Worm (Caenorhabditis elegans): Measurements from ENCODE around the gene ule-5.

Gene ule-5

DNA sequence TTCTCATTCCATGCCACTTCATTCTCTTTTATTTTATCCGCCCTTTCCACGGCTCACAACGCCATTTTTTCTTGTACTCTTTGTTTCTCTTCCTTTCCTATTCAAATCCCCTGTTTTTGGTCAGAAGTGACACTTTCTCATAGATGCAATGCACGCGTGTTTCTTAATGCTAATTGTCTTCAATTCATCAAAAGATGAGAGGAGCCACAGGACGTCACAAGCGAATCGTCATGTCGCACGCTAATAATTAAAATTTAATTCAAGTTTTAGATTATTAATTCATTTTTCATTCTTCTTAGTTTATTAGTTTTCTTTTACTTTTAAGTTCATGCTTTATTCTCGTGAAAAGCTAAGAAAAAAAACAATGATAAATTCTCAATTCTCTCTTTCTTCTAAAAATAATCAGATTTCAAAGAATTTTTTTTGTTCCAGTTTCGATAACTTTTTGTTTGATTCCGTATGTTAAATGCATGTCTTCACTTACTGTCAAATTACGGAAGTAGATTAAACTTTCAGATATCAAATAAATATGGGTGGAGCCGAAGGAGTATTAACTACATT is 37.9 kb downstream of the ule-5 start, which contains the start of gene Y62H9A.14:
TSS of gene Y62H9A.14 (plus strand) at position 511 of the 561 bp plus-strand sequence.
- TF ChIP-seq unc-98 (GFP tag; IDR thresholded peaks at IDR 0.05): no peak
- TF ChIP-seq elt-2 (tag; optimal IDR thresholded peaks at IDR 0.05): no peak
- TF ChIP-seq lin-14 (GFP tag; optimal IDR thresholded peaks at IDR 0.05): peak; percentile 22
- no peak for TF ChIP-seq mep-1 (tag; optimal IDR thresholded peaks at IDR 0.05)
- no peak for TF ChIP-seq tbx-2 (tag; optimal IDR thresholded peaks at IDR 0.05)
- TF ChIP-seq jun-1 (tag; optimal IDR thresholded peaks at IDR 0.05): no peak
- TF ChIP-seq nhr-28 (tag; optimal IDR thresholded peaks at IDR 0.05): no peak
- TF ChIP-seq ceh-8 (GFP tag; optimal IDR thresholded peaks at IDR 0.05): peak; percentile 60
- no peak for TF ChIP-seq efl-3 (GFP tag; optimal IDR thresholded peaks at IDR 0.05)
- no peak for TF ChIP-seq sptf-1 (tag; optimal IDR thresholded peaks at IDR 0.05)
- no peak for TF ChIP-seq mdl-1 (tag; optimal IDR thresholded peaks at IDR 0.05)
- peak; percentile 72 for TF ChIP-seq dsc-1 (tag; optimal IDR thresholded peaks at IDR 0.05)
- TF ChIP-seq nhr-19 (GFP tag; conservative IDR thresholded peaks at IDR 0.05): no peak
- no peak for TF ChIP-seq skn-1 (tag; optimal IDR thresholded peaks at IDR 0.05)

DNA sequence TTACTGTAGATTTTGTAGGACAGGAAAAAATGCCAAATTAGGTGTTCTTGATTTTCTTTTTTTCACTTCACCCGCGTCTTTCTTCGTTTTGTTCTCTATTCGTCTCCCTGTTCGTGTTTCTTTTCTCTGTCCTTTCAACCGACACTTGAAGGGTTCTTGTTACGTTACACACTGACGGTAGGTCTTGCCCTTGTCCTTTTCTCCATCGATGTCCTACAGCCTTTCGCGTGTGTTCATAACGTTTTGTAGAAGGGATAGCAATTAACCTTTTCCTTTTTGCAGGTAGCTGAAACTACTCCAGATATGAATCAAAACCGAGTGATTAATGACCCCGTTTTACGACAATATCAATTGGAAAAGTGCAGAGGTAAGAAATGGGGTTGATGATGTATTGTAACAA is 41.2 kb downstream of the ule-5 start, which contains the start of gene F55G7.1:
TSS of gene F55G7.1 (plus strand) at position 276 of the 400 bp plus-strand sequence.
- TF ChIP-seq Y116A8C.19 (tag; optimal IDR thresholded peaks at IDR 0.05; ENCODE audit: borderline replicate concordance): no peak
- TF ChIP-seq ceh-63 (GFP tag; optimal IDR thresholded peaks at IDR 0.05): no peak
- peak; percentile 49 for TF ChIP-seq nhr-71 (tag; optimal IDR thresholded peaks at IDR 0.05)
- TF ChIP-seq nhr-12 (tag; optimal IDR thresholded peaks at IDR 0.05): no peak
- TF ChIP-seq ces-1 (GFP tag; optimal IDR thresholded peaks at IDR 0.05): no peak
- no peak for TF ChIP-seq egl-13 (tag; optimal IDR thresholded peaks at IDR 0.05)
- TF ChIP-seq lir-3 (tag; optimal IDR thresholded peaks at IDR 0.05; ENCODE audit: poor library complexity): no peak
- TF ChIP-seq lsy-2 (tag; optimal IDR thresholded peaks at IDR 0.05): no peak
- no peak for TF ChIP-seq ztf-11 (tag; optimal IDR thresholded peaks at IDR 0.05)
- no peak for TF ChIP-seq aha-1 (tag; optimal IDR thresholded peaks at IDR 0.05)
- no peak for TF ChIP-seq unc-130 (tag; optimal IDR thresholded peaks at IDR 0.05)
- TF ChIP-seq fkh-4 (tag; optimal IDR thresholded peaks at IDR 0.05; ENCODE audit: borderline replicate concordance): no peak
- no peak for TF ChIP-seq sox-4 (tag; optimal IDR thresholded peaks at IDR 0.05)
- TF ChIP-seq mep-1 (tag; optimal IDR thresholded peaks at IDR 0.05): peak; percentile 65
- TF ChIP-seq irx-1 (tag; optimal IDR thresholded peaks at IDR 0.05): peak; percentile 32
- TF ChIP-seq dsc-1 (tag; optimal IDR thresholded peaks at IDR 0.05): peak; percentile 71
- TF ChIP-seq unc-62 (GFP tag; optimal IDR thresholded peaks at IDR 0.05): no peak
- no peak for TF ChIP-seq alr-1 (tag; optimal IDR thresholded peaks at IDR 0.05; ENCODE audit: borderline replicate concordance)
- peak; percentile 72 for TF ChIP-seq nhr-90 (tag; optimal IDR thresholded peaks at IDR 0.05; ENCODE audit: poor library complexity)
- TF ChIP-seq nhr-76 (tag; optimal IDR thresholded peaks at IDR 0.05): no peak
- TF ChIP-seq lin-35 (GFP tag; optimal IDR thresholded peaks at IDR 0.05): peak in 1 of 2 experiments; percentile 67
- no peak for TF ChIP-seq tlp-1 (tag; optimal IDR thresholded peaks at IDR 0.05)
- TF ChIP-seq skn-1 (tag; optimal IDR thresholded peaks at IDR 0.05): peak; percentile 22
- TF ChIP-seq xbp-1 (tag; optimal IDR thresholded peaks at IDR 0.05): peak; percentile 44
- no peak for TF ChIP-seq hlh-4 (tag; optimal IDR thresholded peaks at IDR 0.05)
- TF ChIP-seq nhr-19 (GFP tag; conservative IDR thresholded peaks at IDR 0.05): peak; percentile 61
- TF ChIP-seq mdl-1 (tag; optimal IDR thresholded peaks at IDR 0.05): no peak
- no peak for TF ChIP-seq ets-5 (GFP tag; IDR thresholded peaks at IDR 0.05)
- TF ChIP-seq C16A3.4 (tag; optimal IDR thresholded peaks at IDR 0.05): peak; percentile 52
- peak; percentile 78 for TF ChIP-seq jun-1 (tag; optimal IDR thresholded peaks at IDR 0.05)
- TF ChIP-seq nhr-28 (tag; optimal IDR thresholded peaks at IDR 0.05): no peak
- no peak for TF ChIP-seq vab-15 (tag; optimal IDR thresholded peaks at IDR 0.05)
- TF ChIP-seq swsn-7 (tag; optimal IDR thresholded peaks at IDR 0.05): peak; percentile 32
- no peak for TF ChIP-seq ceh-8 (GFP tag; optimal IDR thresholded peaks at IDR 0.05)
- peak; percentile 13 for TF ChIP-seq hpl-2 (GFP tag; optimal IDR thresholded peaks at IDR 0.05)
- TF ChIP-seq ceh-82 (tag; optimal IDR thresholded peaks at IDR 0.05): peak in 2 of 3 experiments; percentile 17 to 54
- TF ChIP-seq zip-4 (GFP tag; optimal IDR thresholded peaks at IDR 0.05): peak; percentile 41
- peak; percentile 5 for TF ChIP-seq lin-39 (tag; optimal IDR thresholded peaks at IDR 0.05)
- peak; percentile 79 for TF ChIP-seq snu-23 (GFP tag; optimal IDR thresholded peaks at IDR 0.05)
- no peak for TF ChIP-seq snpc-4 (tag; optimal IDR thresholded peaks at IDR 0.05)
- no peak for TF ChIP-seq unc-98 (GFP tag; IDR thresholded peaks at IDR 0.05)
- no peak for TF ChIP-seq ceh-90 (tag; optimal IDR thresholded peaks at IDR 0.05)
- no peak for TF ChIP-seq F16B12.6 (tag; optimal IDR thresholded peaks at IDR 0.05)
- peak; percentile 56 for TF ChIP-seq tbx-2 (tag; optimal IDR thresholded peaks at IDR 0.05)

All from whole organism, L1 larva.